Fruit fly (Drosophila melanogaster) whole organism, embryonic: ENCODE data around the gene CG1161.
A peak's percentile ranks its signal among the peaks of the same experiment; 100 is the strongest.

Experiments used
- Bgb ChIP-seq: fragments of 200-800 bp; sonication (Bioruptor generic); IDR thresholded peaks from 2 replicates; pipeline ENCODE4 v1.3.6; 2022; ENCODE audit warnings: missing biosample characterization, missing genetic modification characterization; ENCODE audit not compliant: partially characterized antibody
- C15 ChIP-seq: fragments of 200-800 bp; sonication (Bioruptor generic); IDR thresholded peaks from 3 replicates; pipeline ENCODE4 v1.3.6; 2022; ENCODE audit warnings: missing biosample characterization, missing genetic modification characterization
- CG10959 ChIP-seq: fragments of 200-800 bp; sonication (Bioruptor generic); IDR thresholded peaks from 2 replicates; pipeline ENCODE4 v1.3.6; 2022; ENCODE audit warnings: missing biosample characterization, missing genetic modification characterization
- CG12219 ChIP-seq: fragments of 200-800 bp; sonication (Bioruptor generic); optimal IDR thresholded peaks from 3 replicates; lab custom pipeline; 2018; ENCODE audit warnings: missing biosample characterization, mild to moderate bottlenecking, missing genetic modification characterization
- CG12942 ChIP-seq: fragments of 200-800 bp; sonication (Bioruptor generic); optimal IDR thresholded peaks from 3 replicates; lab custom pipeline; 2016; ENCODE audit warnings: missing biosample characterization, missing genetic modification characterization
- CG13296 ChIP-seq: fragments of 200-800 bp; sonication (Bioruptor generic); optimal IDR thresholded peaks from 3 replicates; lab custom pipeline; 2018; ENCODE audit warnings: missing biosample characterization, mild to moderate bottlenecking, missing genetic modification characterization
- CG1602 ChIP-seq: fragments of 200-800 bp; sonication (Bioruptor generic); optimal IDR thresholded peaks from 3 replicates; lab custom pipeline; 2016; ENCODE audit warnings: missing biosample characterization, missing genetic modification characterization
- CG2120 ChIP-seq: fragments of 200-800 bp; sonication (Bioruptor generic); optimal IDR thresholded peaks from 3 replicates; lab custom pipeline; 2016; ENCODE audit warnings: missing biosample characterization, missing genetic modification characterization
- CG2889 ChIP-seq: fragments of 200-800 bp; sonication (Bioruptor generic); IDR thresholded peaks from 3 replicates; pipeline ENCODE4 v1.3.6; 2022; ENCODE audit warnings: missing biosample characterization, missing genetic modification characterization
- CG31441 ChIP-seq: fragments of 200-800 bp; sonication (Bioruptor generic); IDR thresholded peaks from 2 replicates; pipeline ENCODE4 v1.3.6; 2022; ENCODE audit warnings: missing biosample characterization, missing genetic modification characterization
- CG4820 ChIP-seq: fragments of 200-800 bp; sonication (Bioruptor generic); optimal IDR thresholded peaks from 3 replicates; lab custom pipeline; 2016; ENCODE audit warnings: missing biosample characterization, missing genetic modification characterization
- CG6689 ChIP-seq: fragments of 200-800 bp; sonication (Bioruptor generic); IDR thresholded peaks from 2 replicates; pipeline ENCODE4 v1.3.6; 2022; ENCODE audit warnings: missing biosample characterization, missing genetic modification characterization
- CG6854 ChIP-seq: fragments of 200-800 bp; sonication (Bioruptor generic); optimal IDR thresholded peaks from 3 replicates; lab custom pipeline; 2017; ENCODE audit warnings: missing biosample characterization, mild to moderate bottlenecking, missing genetic modification characterization
- CG7963 ChIP-seq: fragments of 200-800 bp; sonication (Bioruptor generic); IDR thresholded peaks from 3 replicates; pipeline ENCODE4 v1.3.6; 2022; ENCODE audit warnings: missing biosample characterization, missing genetic modification characterization; ENCODE audit not compliant: partially characterized antibody
- CG9727 ChIP-seq: fragments of 200-800 bp; sonication (Bioruptor generic); optimal IDR thresholded peaks from 3 replicates; lab custom pipeline; 2017; ENCODE audit warnings: missing biosample characterization, mild to moderate bottlenecking, missing genetic modification characterization
- Chrac-16 ChIP-seq: fragments of 200-800 bp; sonication (Bioruptor generic); optimal IDR thresholded peaks from 3 replicates; lab custom pipeline; 2016; ENCODE audit warnings: missing biosample characterization, missing genetic modification characterization
- CrebB ChIP-seq: fragments of 200-800 bp; sonication (Bioruptor generic); optimal IDR thresholded peaks from 3 replicates; lab custom pipeline; 2018; ENCODE audit warnings: missing biosample characterization, mild to moderate bottlenecking, missing genetic modification characterization
- D19B ChIP-seq: fragments of 200-800 bp; sonication (Bioruptor generic); optimal IDR thresholded peaks from 2 replicates; lab custom pipeline; 2017; ENCODE audit warnings: missing biosample characterization, mild to moderate bottlenecking, missing genetic modification characterization
- Dp ChIP-seq: fragments of 200-800 bp; sonication (Bioruptor generic); optimal IDR thresholded peaks from 2 replicates; lab custom pipeline; 2018; ENCODE audit warnings: missing biosample characterization, mild to moderate bottlenecking, missing genetic modification characterization, moderate library complexity
- ERR ChIP-seq: fragments of 200-800 bp; sonication (Bioruptor generic); optimal IDR thresholded peaks from 2 replicates; lab custom pipeline; 2016; ENCODE audit warnings: missing biosample characterization, missing genetic modification characterization
- Ets65A ChIP-seq: fragments of 200-800 bp; sonication (Bioruptor generic); peaks from one replicate; lab custom pipeline; 2016; ENCODE audit warnings: missing biosample characterization, missing genetic modification characterization
- Gug ChIP-seq: fragments of 200-800 bp; sonication (Bioruptor generic); IDR thresholded peaks from 4 replicates; pipeline ENCODE4 v1.3.6; 2022; ENCODE audit warnings: missing biosample characterization, missing genetic modification characterization
- H15 ChIP-seq: fragments of 200-800 bp; sonication (Bioruptor generic); IDR thresholded peaks from 3 replicates; pipeline ENCODE4 v1.3.6; 2022; ENCODE audit warnings: missing biosample characterization, missing genetic modification characterization
- HmgD ChIP-seq: fragments of 200-800 bp; sonication (Bioruptor generic); optimal IDR thresholded peaks from 3 replicates; lab custom pipeline; 2016; ENCODE audit warnings: missing biosample characterization, missing genetic modification characterization
- Hr39 ChIP-seq: fragments of >200 bp; optimal IDR thresholded peaks from 2 replicates; lab custom pipeline; 2017
- Myb ChIP-seq: fragments of 200-800 bp; sonication (Bioruptor generic); optimal IDR thresholded peaks from 2 replicates; lab custom pipeline; 2016; ENCODE audit warnings: missing biosample characterization, missing genetic modification characterization
- NFAT ChIP-seq: fragments of 200-800 bp; sonication (Bioruptor generic); IDR thresholded peaks from 2 replicates; pipeline ENCODE4 v1.3.6; 2022; ENCODE audit warnings: missing biosample characterization, missing genetic modification characterization
- Neu2 ChIP-seq: fragments of 200-800 bp; sonication (Bioruptor generic); optimal IDR thresholded peaks from 3 replicates; lab custom pipeline; 2016; ENCODE audit warnings: missing biosample characterization, missing genetic modification characterization, borderline replicate concordance
- Oli ChIP-seq: fragments of 200-800 bp; sonication (Bioruptor generic); optimal IDR thresholded peaks from 2 replicates; lab custom pipeline; 2018; ENCODE audit warnings: missing biosample characterization, mild to moderate bottlenecking, missing genetic modification characterization, moderate library complexity
- Ptx1 ChIP-seq: fragments of 200-800 bp; sonication (Bioruptor generic); IDR thresholded peaks from 2 replicates; pipeline ENCODE4 v1.3.6; 2022; ENCODE audit warnings: missing biosample characterization, missing genetic modification characterization
- aop ChIP-seq: fragments of 200-800 bp; sonication (Bioruptor generic); IDR thresholded peaks from 2 replicates; pipeline ENCODE4 v1.3.6; 2022; ENCODE audit warnings: missing biosample characterization, missing genetic modification characterization
- ara ChIP-seq: fragments of 200-800 bp; sonication (Bioruptor generic); IDR thresholded peaks from 2 replicates; pipeline ENCODE4 v1.3.6; 2022; ENCODE audit warnings: missing biosample characterization, missing genetic modification characterization
- chn ChIP-seq: fragments of 200-800 bp; sonication (Bioruptor generic); optimal IDR thresholded peaks from 2 replicates; lab custom pipeline; 2016; ENCODE audit warnings: missing biosample characterization, missing genetic modification characterization
- crol ChIP-seq: fragments of 200-800 bp; sonication (Bioruptor generic); IDR thresholded peaks from 2 replicates; pipeline ENCODE4 v1.3.6; 2022; ENCODE audit warnings: missing biosample characterization, missing genetic modification characterization
- cwo ChIP-seq: fragments of 200-800 bp; sonication (Bioruptor generic); optimal IDR thresholded peaks from 3 replicates; lab custom pipeline; 2017; ENCODE audit warnings: missing biosample characterization, missing genetic modification characterization, mild to moderate bottlenecking, moderate library complexity, missing genetic modification reagents
- danr ChIP-seq: fragments of 200-800 bp; sonication (Bioruptor generic); IDR thresholded peaks from 2 replicates; pipeline ENCODE4 v1.3.6; 2022; ENCODE audit warnings: missing biosample characterization, missing genetic modification characterization
- eve ChIP-seq, 2 experiments: fragments of >200 bp; optimal IDR thresholded peaks; 2 replicates each; lab custom pipeline; 2017; ENCODE audit warnings: missing biosample characterization in 2 of 2, missing genetic modification characterization in 2 of 2
- fd3F ChIP-seq: fragments of 200-800 bp; sonication (Bioruptor generic); optimal IDR thresholded peaks from 2 replicates; lab custom pipeline; 2018; ENCODE audit warnings: missing biosample characterization, mild to moderate bottlenecking, missing genetic modification characterization, moderate library complexity
- gcm2 ChIP-seq: fragments of 200-800 bp; sonication (Bioruptor generic); optimal IDR thresholded peaks from 2 replicates; lab custom pipeline; 2016; ENCODE audit warnings: missing biosample characterization, missing genetic modification characterization
- grau ChIP-seq: fragments of 200-800 bp; optimal IDR thresholded peaks from 3 replicates; lab custom pipeline; 2019; ENCODE audit warnings: missing biosample characterization, mild to moderate bottlenecking, missing genetic modification characterization, moderate library complexity
- kah ChIP-seq: fragments of 200-800 bp; sonication (Bioruptor generic); optimal IDR thresholded peaks from 2 replicates; lab custom pipeline; 2018; ENCODE audit warnings: missing biosample characterization, mild to moderate bottlenecking, missing genetic modification characterization
- mam ChIP-seq: fragments of 200-800 bp; sonication (Bioruptor generic); optimal IDR thresholded peaks from 3 replicates; lab custom pipeline; 2016; ENCODE audit warnings: missing biosample characterization, missing genetic modification characterization
- nau ChIP-seq: fragments of 200-800 bp; sonication (Bioruptor generic); optimal IDR thresholded peaks from 3 replicates; lab custom pipeline; 2017; ENCODE audit warnings: missing biosample characterization, mild to moderate bottlenecking, missing genetic modification characterization, missing genetic modification reagents
- nmo ChIP-seq: fragments of 200-800 bp; sonication (Bioruptor generic); optimal IDR thresholded peaks from 2 replicates; lab custom pipeline; 2018; ENCODE audit warnings: missing biosample characterization, mild to moderate bottlenecking, missing genetic modification characterization, moderate library complexity
- odd ChIP-seq: fragments of 200-800 bp; sonication (Bioruptor generic); optimal IDR thresholded peaks from 2 replicates; lab custom pipeline; 2017; ENCODE audit warnings: missing biosample characterization, mild to moderate bottlenecking, missing genetic modification characterization
- prd ChIP-seq, 3 experiments: fragments of >200 bp in 2 of 3; fragments of 200-800 bp in 1 of 3; sonication (Bioruptor generic) in 1 of 3; optimal IDR thresholded peaks in 2 of 3; IDR thresholded peaks in 1 of 3; 2 replicates in 2 of 3; 3 replicates in 1 of 3; pipeline versions ENCODE4 v1.3.6 to Lab custom; 2017 to 2022; ENCODE audit warnings: missing biosample characterization in 1 of 3, missing genetic modification characterization in 1 of 3
- seq ChIP-seq: fragments of 200-800 bp; sonication (Bioruptor generic); IDR thresholded peaks from 2 replicates; pipeline ENCODE4 v1.3.6; 2022; ENCODE audit warnings: missing biosample characterization, missing genetic modification characterization
- sr ChIP-seq: fragments of 200-800 bp; sonication (Bioruptor generic); IDR thresholded peaks from 3 replicates; pipeline ENCODE4 v1.3.6; 2022; ENCODE audit warnings: missing biosample characterization, missing genetic modification characterization
- sug ChIP-seq: fragments of 200-800 bp; optimal IDR thresholded peaks from 2 replicates; lab custom pipeline; 2019; ENCODE audit warnings: missing biosample characterization, mild to moderate bottlenecking, missing genetic modification characterization, moderate library complexity
- tgo ChIP-seq: fragments of 200-800 bp; sonication (Bioruptor generic); IDR thresholded peaks from 3 replicates; pipeline ENCODE4 v1.3.6; 2022; ENCODE audit warnings: missing biosample characterization, missing genetic modification characterization
- yki ChIP-seq: fragments of >200 bp; optimal IDR thresholded peaks from 3 replicates; lab custom pipeline; 2018

The CG1161 gene

dm6 chr3R:5361681-5362319, 6.9 kb downstream of the CG1161 start (continued):
- TF ChIP-seq CG13296 (GFP tag; lab: Kevin White, UChicago): peak; percentile 71
- TF ChIP-seq eve (GFP tag; optimal IDR thresholded peaks at IDR 0.05; lab: Kevin White, UChicago): no peak
- peak; percentile 79 for TF ChIP-seq CG31441 (GFP tag; lab: Robert Waterston, UW)
- TF ChIP-seq Oli (tag; lab: Kevin White, UChicago): peak; percentile 85
- no peak for TF ChIP-seq prd (optimal IDR thresholded peaks at IDR 0.05; lab: Kevin White, UChicago)
- TF ChIP-seq prd (GFP tag; IDR thresholded peaks at IDR 0.05; lab: Robert Waterston, UW): peak; percentile 89
- peak; percentile 82 for TF ChIP-seq NFAT
- TF ChIP-seq Ptx1 (GFP tag; lab: Robert Waterston, UW): peak; percentile 90
- TF ChIP-seq gcm2 (GFP tag; lab: Kevin White, UChicago): peak; percentile 79
- peak; percentile 54 for TF ChIP-seq CG1602 (GFP tag; lab: Kevin White, UChicago)
- TF ChIP-seq cwo (GFP tag; lab: Kevin White, UChicago): peak; percentile 82
- TF ChIP-seq HmgD (GFP tag; lab: Kevin White, UChicago): peak; percentile 25
- peak; percentile 63 for TF ChIP-seq Myb (GFP tag; lab: Kevin White, UChicago)
- TF ChIP-seq ERR: peak; percentile 77
- TF ChIP-seq H15 (GFP tag; lab: Robert Waterston, UW): peak; percentile 82
- no peak for TF ChIP-seq yki (lab: Kevin White, UChicago)
- TF ChIP-seq mam (GFP tag; lab: Kevin White, UChicago): peak; percentile 90
- no peak for TF ChIP-seq Hr39 (lab: Kevin White, UChicago)
- peak; percentile 91 for TF ChIP-seq CG2120
- TF ChIP-seq odd (GFP tag; lab: Kevin White, UChicago): peak; percentile 67
- TF ChIP-seq nau: peak; percentile 78
- TF ChIP-seq crol (GFP tag; lab: Robert Waterston, UW): no peak
- peak; percentile 81 for TF ChIP-seq nmo (GFP tag; lab: Kevin White, UChicago)
- no peak for TF ChIP-seq Dp (GFP tag; lab: Kevin White, UChicago)
- TF ChIP-seq fd3F (GFP tag; lab: Kevin White, UChicago): peak; percentile 71
- peak; percentile 80 for TF ChIP-seq CrebB (tag; lab: Kevin White, UChicago)
- TF ChIP-seq Bgb: no peak
- TF ChIP-seq sug (tag; lab: Kevin White, UChicago): peak; percentile 27
- TF ChIP-seq Neu2 (GFP tag; lab: Kevin White, UChicago): no peak
- TF ChIP-seq CG12942 (GFP tag; lab: Kevin White, UChicago): peak; percentile 59
- TF ChIP-seq danr (GFP tag; lab: Robert Waterston, UW): peak; percentile 74
- TF ChIP-seq chn: peak; percentile 65
- 0 out of 2 replicates have a peak, but pooled peaks have one; percentile 15 for TF ChIP-seq aop (GFP tag; lab: Robert Waterston, UW)
- peak; percentile 66 for TF ChIP-seq CG9727
- peak; percentile 74 for TF ChIP-seq Chrac-16
- peak; percentile 97 for TF ChIP-seq grau
- TF ChIP-seq sr: peak; percentile 63; the same call in 1 of the 3 replicates
- TF ChIP-seq kah (GFP tag; lab: Kevin White, UChicago): no peak
- TF ChIP-seq CG6854: peak; percentile 59
- peak; percentile 72; the same call in 1 of the 3 replicates for TF ChIP-seq C15 (GFP tag; lab: Robert Waterston, UW)
- peak; percentile 79 for TF ChIP-seq CG4820 (GFP tag; lab: Kevin White, UChicago)
- TF ChIP-seq CG10959 (GFP tag; lab: Robert Waterston, UW): peak; percentile 67
- TF ChIP-seq Ets65A (GFP tag; lab: Kevin White, UChicago): peak; percentile 97
- peak; percentile 81 for TF ChIP-seq tgo
- TF ChIP-seq CG7963: no peak
- TF ChIP-seq D19B: peak; percentile 57
- peak; percentile 87 for TF ChIP-seq CG6689 (GFP tag; lab: Robert Waterston, UW)
- peak; percentile 75; the same call in 1 of the 2 replicates for TF ChIP-seq ara (GFP tag; lab: Robert Waterston, UW)
- peak; percentile 73 for TF ChIP-seq seq (GFP tag; lab: Robert Waterston, UW)
- peak; percentile 82 for TF ChIP-seq CG12219 (GFP tag; lab: Kevin White, UChicago)
- peak; percentile 86 for TF ChIP-seq CG2889 (GFP tag; lab: Robert Waterston, UW)
- TF ChIP-seq Gug (GFP tag; lab: Robert Waterston, UW): peak; percentile 83
